Worm (Caenorhabditis elegans) whole organism, L3 larva: Measurements from ENCODE around the gene mmcm-1.

Experiments used
- aly-2 ChIP-seq: fragments of 150-350 bp; optimal IDR thresholded peaks from 2 replicates; lab custom pipeline; 2014; ENCODE audit warnings: missing biosample characterization, missing genetic modification characterization
- egl-27 ChIP-seq: sonication (generic microtip); optimal IDR thresholded peaks from 4 replicates; lab custom pipeline; 2017; ENCODE audit warnings: missing biosample characterization, missing genetic modification reagents, missing genetic modification characterization
- elt-1 ChIP-seq: fragments of 150-350 bp; optimal IDR thresholded peaks from 2 replicates; lab custom pipeline; 2014; ENCODE audit warnings: missing biosample characterization, missing genetic modification characterization
- lsy-12 ChIP-seq: sonication (generic microtip); optimal IDR thresholded peaks from 2 replicates; lab custom pipeline; 2016; ENCODE audit warnings: mild to moderate bottlenecking, missing genetic modification characterization, missing compliant biosample characterization

ce11 chrIII:3907587-3907986 lies at the start of gene mmcm-1:
- TF ChIP-seq aly-2 (tag; lab: Kevin White, UChicago) (no peak), egl-27 (tag; lab: Kevin White, UChicago) (no peak), lsy-12 (tag; lab: Kevin White, UChicago) (no peak), elt-1 (tag; lab: Kevin White, UChicago) (no peak)
